Worm (Caenorhabditis elegans) whole organism, L1 larva: ENCODE measurements around the gene F32D8.13.
A peak's percentile ranks its signal among the peaks of the same experiment; 100 is the strongest.

Experiments used
- C04F5.9 ChIP-seq: sonication (generic microtip); optimal IDR thresholded peaks from 2 replicates; lab custom pipeline; 2016; ENCODE audit warnings: missing genetic modification characterization, missing compliant biosample characterization
- F16B12.6 ChIP-seq: fragments of 150-350 bp; optimal IDR thresholded peaks from 2 replicates; lab custom pipeline; 2014; ENCODE audit warnings: missing biosample characterization, missing genetic modification characterization
- aha-1 ChIP-seq: fragments of 150-350 bp; optimal IDR thresholded peaks from 2 replicates; lab custom pipeline; 2014; ENCODE audit warnings: missing biosample characterization, missing genetic modification characterization
- alr-1 ChIP-seq: fragments of 200-800 bp; sonication (Bioruptor generic); optimal IDR thresholded peaks from 2 replicates; lab custom pipeline; 2018; ENCODE audit warnings: borderline replicate concordance, mild to moderate bottlenecking, missing genetic modification characterization, missing compliant biosample characterization
- aly-2 ChIP-seq: fragments of 150-350 bp; optimal IDR thresholded peaks from 2 replicates; lab custom pipeline; 2014; ENCODE audit warnings: missing biosample characterization, missing genetic modification characterization
- ama-1 ChIP-seq: fragments of 150-350 bp; optimal IDR thresholded peaks from 2 replicates; lab custom pipeline; 2014
- ceh-63 ChIP-seq: fragments of 200-800 bp; sonication (Bioruptor generic); optimal IDR thresholded peaks from 2 replicates; lab custom pipeline; 2018; ENCODE audit warnings: mild to moderate bottlenecking, missing genetic modification characterization, missing compliant biosample characterization
- ceh-8 ChIP-seq: fragments of 200-800 bp; sonication (Bioruptor generic); optimal IDR thresholded peaks from 2 replicates; lab custom pipeline; 2018; ENCODE audit warnings: mild to moderate bottlenecking, missing genetic modification characterization, moderate library complexity, missing compliant biosample characterization
- ceh-82 ChIP-seq, 3 experiments: fragments of 150-350 bp in 1 of 3; sonication (generic microtip) in 2 of 3; optimal IDR thresholded peaks; 2 replicates each; lab custom pipeline; 2014 to 2017; ENCODE audit warnings: missing biosample characterization in 3 of 3, missing genetic modification characterization in 3 of 3
- ceh-90 ChIP-seq: sonication (generic microtip); optimal IDR thresholded peaks from 2 replicates; lab custom pipeline; 2016; ENCODE audit warnings: missing genetic modification characterization, missing compliant biosample characterization
- ces-1 ChIP-seq: fragments of 150-350 bp; optimal IDR thresholded peaks from 2 replicates; lab custom pipeline; 2014; ENCODE audit warnings: missing biosample characterization, missing genetic modification reagents, missing genetic modification characterization
- dpl-1 ChIP-seq, 3 experiments: fragments of 150-350 bp in 2 of 3; sonication (generic microtip) in 1 of 3; optimal IDR thresholded peaks; 2 replicates each; lab custom pipeline; 2014 to 2017; ENCODE audit warnings: missing biosample characterization in 3 of 3, missing genetic modification characterization in 3 of 3, missing genetic modification reagents in 3 of 3
- efl-1 ChIP-seq, 4 experiments: fragments of 150-350 bp; optimal IDR thresholded peaks in 3 of 4; peaks in 1 of 4; 1 replicate in 1 of 4; 2 replicates in 3 of 4; lab custom pipeline; 2014; ENCODE audit warnings: missing biosample characterization in 2 of 4, missing genetic modification characterization in 2 of 4, missing genetic modification reagents in 2 of 4
- egl-13 ChIP-seq: sonication (generic microtip); optimal IDR thresholded peaks from 2 replicates; lab custom pipeline; 2016; ENCODE audit warnings: missing genotype, missing genetic modification reagents, missing genetic modification characterization, missing compliant biosample characterization
- egl-27 ChIP-seq, 2 experiments: fragments of 150-350 bp in 1 of 2; sonication (generic microtip); optimal IDR thresholded peaks; 3 replicates each; lab custom pipeline; 2017 to 2018; ENCODE audit warnings: missing biosample characterization in 2 of 2, missing genetic modification characterization in 2 of 2, missing genetic modification reagents in 2 of 2
- elt-2 ChIP-seq: sonication (generic microtip); optimal IDR thresholded peaks from 2 replicates; lab custom pipeline; 2016; ENCODE audit warnings: missing genetic modification characterization, mild to moderate bottlenecking, inconsistent platforms, missing compliant biosample characterization, missing genetic modification reagents
- ets-5 ChIP-seq: fragments of 200-800 bp; sonication (Bioruptor generic); IDR thresholded peaks from 2 replicates; pipeline ENCODE4 v1.3.6; 2022; ENCODE audit warnings: missing genetic modification characterization, missing compliant biosample characterization
- fkh-10 ChIP-seq: sonication (generic microtip); optimal IDR thresholded peaks from 2 replicates; lab custom pipeline; 2017; ENCODE audit warnings: missing biosample characterization, missing genetic modification reagents, missing genetic modification characterization
- fkh-8 ChIP-seq: sonication (generic microtip); optimal IDR thresholded peaks from 2 replicates; lab custom pipeline; 2016; ENCODE audit warnings: mild to moderate bottlenecking, missing genetic modification characterization, missing compliant biosample characterization
- fos-1 ChIP-seq: fragments of 150-350 bp; optimal IDR thresholded peaks from 2 replicates; lab custom pipeline; 2014; ENCODE audit warnings: missing biosample characterization, missing genetic modification characterization
- hlh-4 ChIP-seq: sonication (generic microtip); optimal IDR thresholded peaks from 2 replicates; lab custom pipeline; 2016; ENCODE audit warnings: mild to moderate bottlenecking, missing genetic modification characterization, missing compliant biosample characterization
- hpl-2 ChIP-seq: fragments of 150-350 bp; optimal IDR thresholded peaks from 2 replicates; lab custom pipeline; 2014; ENCODE audit warnings: missing biosample characterization, missing genetic modification reagents, missing genetic modification characterization
- irx-1 ChIP-seq: sonication (generic microtip); optimal IDR thresholded peaks from 2 replicates; lab custom pipeline; 2016; ENCODE audit warnings: missing genetic modification characterization, missing compliant biosample characterization
- isw-1 ChIP-seq: fragments of 200-800 bp; sonication (Bioruptor generic); IDR thresholded peaks from 2 replicates; pipeline ENCODE4 v1.3.6; 2022; ENCODE audit warnings: missing genetic modification characterization, missing compliant biosample characterization
- jun-1 ChIP-seq: fragments of 150-350 bp; optimal IDR thresholded peaks from 2 replicates; lab custom pipeline; 2014; ENCODE audit warnings: missing biosample characterization, missing genetic modification reagents, missing genetic modification characterization
- lin-13 ChIP-seq: fragments of 150-350 bp; optimal IDR thresholded peaks from 2 replicates; lab custom pipeline; 2014; ENCODE audit warnings: missing biosample characterization, missing genetic modification reagents, missing genetic modification characterization
- lin-15B ChIP-seq: fragments of 150-350 bp; sonication (generic microtip); optimal IDR thresholded peaks from 3 replicates; lab custom pipeline; 2014; ENCODE audit warnings: missing biosample characterization, missing genetic modification characterization
- lsy-2 ChIP-seq, 2 experiments: fragments of 150-350 bp; optimal IDR thresholded peaks; 2 replicates each; lab custom pipeline; 2014; ENCODE audit warnings: missing biosample characterization in 2 of 2, missing genetic modification characterization in 2 of 2
- mdl-1 ChIP-seq, 2 experiments: fragments of 150-350 bp; optimal IDR thresholded peaks; 2 replicates each; lab custom pipeline; 2014 to 2017; ENCODE audit warnings: missing biosample characterization in 2 of 2, missing genetic modification characterization in 2 of 2, inconsistent platforms in 1 of 2
- mef-2 ChIP-seq: fragments of 150-350 bp; optimal IDR thresholded peaks from 2 replicates; lab custom pipeline; 2014; ENCODE audit warnings: missing biosample characterization, missing genetic modification characterization
- mep-1 ChIP-seq: fragments of 150-350 bp; optimal IDR thresholded peaks from 2 replicates; lab custom pipeline; 2014; ENCODE audit warnings: missing biosample characterization, missing genetic modification characterization
- nhr-12 ChIP-seq: sonication (generic microtip); optimal IDR thresholded peaks from 2 replicates; lab custom pipeline; 2017; ENCODE audit warnings: missing biosample characterization, missing genetic modification characterization
- nhr-19 ChIP-seq: fragments of 200-800 bp; sonication (Bioruptor generic); conservative IDR thresholded peaks from 2 replicates; pipeline ENCODE4 v1.3.6; 2022; ENCODE audit warnings: missing genetic modification characterization, missing compliant biosample characterization
- nhr-20 ChIP-seq: sonication (generic microtip); optimal IDR thresholded peaks from 2 replicates; lab custom pipeline; 2016; ENCODE audit warnings: mild to moderate bottlenecking, missing genetic modification characterization, missing compliant biosample characterization
- nhr-47 ChIP-seq: sonication (generic microtip); optimal IDR thresholded peaks from 2 replicates; lab custom pipeline; 2016; ENCODE audit warnings: mild to moderate bottlenecking, missing genetic modification characterization, moderate library complexity, missing compliant biosample characterization
- nhr-71 ChIP-seq: sonication (generic microtip); optimal IDR thresholded peaks from 2 replicates; lab custom pipeline; 2016; ENCODE audit warnings: mild to moderate bottlenecking, missing genetic modification characterization, moderate library complexity, missing compliant biosample characterization
- nhr-77 ChIP-seq: fragments of 150-350 bp; optimal IDR thresholded peaks from 2 replicates; lab custom pipeline; 2014; ENCODE audit warnings: missing biosample characterization, missing genetic modification characterization
- nhr-90 ChIP-seq: sonication (generic microtip); optimal IDR thresholded peaks from 2 replicates; lab custom pipeline; 2016; ENCODE audit warnings: mild to moderate bottlenecking, missing genetic modification characterization, missing compliant biosample characterization; ENCODE audit not compliant: poor library complexity
- pqm-1 ChIP-seq: sonication (generic microtip); optimal IDR thresholded peaks from 3 replicates; lab custom pipeline; 2017; ENCODE audit warnings: missing biosample characterization, missing genetic modification characterization
- skn-1 ChIP-seq: fragments of 150-350 bp; optimal IDR thresholded peaks from 2 replicates; lab custom pipeline; 2014; ENCODE audit warnings: missing biosample characterization, missing genetic modification characterization
- snu-23 ChIP-seq: sonication (generic microtip); optimal IDR thresholded peaks from 2 replicates; lab custom pipeline; 2016; ENCODE audit warnings: missing genetic modification characterization, missing compliant biosample characterization
- sox-4 ChIP-seq: sonication (generic microtip); optimal IDR thresholded peaks from 2 replicates; lab custom pipeline; 2016; ENCODE audit warnings: missing genetic modification characterization, missing compliant biosample characterization
- sptf-1 ChIP-seq: fragments of 150-350 bp; optimal IDR thresholded peaks from 2 replicates; lab custom pipeline; 2014; ENCODE audit warnings: missing biosample characterization, missing genetic modification characterization
- unc-130 ChIP-seq: fragments of 150-350 bp; optimal IDR thresholded peaks from 2 replicates; lab custom pipeline; 2017; ENCODE audit warnings: missing biosample characterization, missing genetic modification characterization, inconsistent platforms
- unc-62 ChIP-seq: fragments of 150-350 bp; optimal IDR thresholded peaks from 2 replicates; lab custom pipeline; 2014; ENCODE audit warnings: missing biosample characterization, missing genetic modification reagents, missing genetic modification characterization
- vab-15 ChIP-seq: sonication (generic microtip); optimal IDR thresholded peaks from 2 replicates; lab custom pipeline; 2017; ENCODE audit warnings: missing genotype, mild to moderate bottlenecking, missing genetic modification characterization, missing compliant biosample characterization
- zag-1 ChIP-seq: fragments of 150-350 bp; optimal IDR thresholded peaks from 2 replicates; lab custom pipeline; 2014; ENCODE audit warnings: missing biosample characterization, missing genetic modification characterization
- zip-4 ChIP-seq: fragments of 200-800 bp; sonication (Bioruptor generic); optimal IDR thresholded peaks from 2 replicates; lab custom pipeline; 2018; ENCODE audit warnings: mild to moderate bottlenecking, missing genetic modification characterization, moderate library complexity, missing compliant biosample characterization
- ztf-11 ChIP-seq, 2 experiments: sonication (generic microtip); optimal IDR thresholded peaks; 2 replicates each; lab custom pipeline; 2016 to 2017; ENCODE audit warnings: missing genetic modification characterization in 2 of 2, missing biosample characterization in 1 of 2, missing compliant biosample characterization in 1 of 2

Gene F32D8.13

DNA sequence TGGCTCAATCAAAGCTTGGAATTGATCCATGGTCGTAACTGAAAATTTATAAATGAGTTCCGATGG is 596 bp upstream of the F32D8.13 start, which contains the start of gene sec-61.G:
TSS of gene sec-61.G (minus strand) at position 38 of the 66 bp plus-strand sequence.
- no peak for TF ChIP-seq lin-13 (GFP tag; lab: Kevin White, UChicago)
- TF ChIP-seq skn-1 (tag; lab: Kevin White, UChicago) = no peak
- no peak for TF ChIP-seq ztf-11 (tag; optimal IDR thresholded peaks at IDR 0.05; lab: Kevin White, UChicago)
- no peak for TF ChIP-seq fkh-8
- TF ChIP-seq zag-1 = no peak
- TF ChIP-seq sptf-1 (tag; lab: Kevin White, UChicago) = no peak
- no peak for TF ChIP-seq unc-62 (GFP tag; lab: Kevin White, UChicago)
- TF ChIP-seq ceh-90 (tag; lab: Kevin White, UChicago) = no peak
- TF ChIP-seq ceh-82 (tag; optimal IDR thresholded peaks at IDR 0.05; lab: Kevin White, UChicago) = no peak
- no peak for TF ChIP-seq alr-1 (tag; lab: Kevin White, UChicago)
- TF ChIP-seq nhr-12 (tag; lab: Kevin White, UChicago) = no peak
- TF ChIP-seq zip-4 (GFP tag; lab: Kevin White, UChicago) = no peak
- TF ChIP-seq mef-2 (tag; lab: Kevin White, UChicago) = no peak

DNA sequence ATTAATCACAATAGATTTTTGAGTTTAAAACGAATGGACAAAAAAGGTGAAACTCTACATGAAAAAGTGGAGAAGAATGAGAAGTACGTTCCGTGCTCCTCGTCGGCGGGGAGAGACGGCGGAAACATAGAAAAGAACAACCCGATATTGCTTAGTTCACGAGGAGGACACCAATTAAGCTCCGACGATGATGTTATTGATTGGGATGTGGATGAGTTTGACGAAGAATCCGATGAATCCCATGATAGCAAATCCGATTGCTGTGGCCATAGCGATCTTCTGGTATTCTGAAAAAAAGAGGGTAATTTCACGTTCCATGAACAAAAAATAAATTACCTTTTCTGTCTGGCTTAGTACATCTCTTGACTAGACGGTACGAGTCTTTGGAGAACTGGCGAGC is 363 bp upstream of the F32D8.13 start:
- TF ChIP-seq ces-1 (GFP tag; lab: Kevin White, UChicago) (no peak), F16B12.6 (no peak), efl-1 (optimal IDR thresholded peaks at IDR 0.05; lab: Kevin White, UChicago) (no peak), efl-1 (GFP tag; optimal IDR thresholded peaks at IDR 0.05 in 1 of 2; lab: Kevin White, UChicago) (peak in 1 of 2 experiments; percentile 90)

DNA sequence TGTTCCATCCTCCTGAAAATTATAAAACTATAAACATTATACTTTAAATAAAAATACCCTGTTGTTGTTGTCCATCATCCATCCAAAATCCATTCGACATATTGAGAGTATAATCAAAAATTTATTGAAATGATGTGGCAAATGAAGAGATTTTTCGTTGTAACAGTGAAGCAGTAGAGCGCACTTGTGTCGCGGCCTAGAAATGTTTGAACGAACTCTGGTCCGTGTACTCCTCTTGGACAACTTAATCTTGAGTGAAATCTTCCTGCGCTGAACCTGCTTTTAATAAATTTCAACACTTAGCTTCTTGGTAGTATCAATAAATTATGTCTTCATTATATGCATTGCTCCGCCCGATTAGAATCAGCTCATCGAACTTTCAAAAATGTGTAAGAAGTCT is 1.7 kb downstream of the F32D8.13 start, which contains the start of the genes F32D8.14 and F32D8.5:
TSS of gene F32D8.14 (minus strand) at position 188 of the 400 bp plus-strand sequence.
TSS of gene F32D8.5 (plus strand) at position 200 of the 400 bp plus-strand sequence.
- no peak for TF ChIP-seq ama-1 (lab: Kevin White, UChicago)
- TF ChIP-seq nhr-90 (tag; lab: Kevin White, UChicago) = peak; percentile 88
- TF ChIP-seq lsy-2 (tag; optimal IDR thresholded peaks at IDR 0.05; lab: Kevin White, UChicago) = peak; percentile 87 to 89
- peak; percentile 67 for TF ChIP-seq nhr-77 (tag; lab: Kevin White, UChicago)
- TF ChIP-seq sox-4 (tag; lab: Kevin White, UChicago) = peak; percentile 85
- no peak for TF ChIP-seq ets-5
- TF ChIP-seq unc-62 (GFP tag; lab: Kevin White, UChicago) = no peak
- TF ChIP-seq elt-2 = peak; percentile 53
- peak; percentile 93 for TF ChIP-seq snu-23 (GFP tag; lab: Kevin White, UChicago)
- TF ChIP-seq isw-1 (GFP tag; lab: Robert Waterston, UW) = peak; percentile 61
- peak; percentile 61 for TF ChIP-seq vab-15
- no peak for TF ChIP-seq aha-1
- peak; percentile 4 for TF ChIP-seq aly-2 (tag; lab: Kevin White, UChicago)
- no peak for TF ChIP-seq F16B12.6
- TF ChIP-seq egl-27 (tag; optimal IDR thresholded peaks at IDR 0.05; lab: Kevin White, UChicago) = no peak
- TF ChIP-seq efl-1 (optimal IDR thresholded peaks at IDR 0.05; lab: Kevin White, UChicago) = peak; percentile 83 to 87
- peak; percentile 82 to 98 for TF ChIP-seq efl-1 (GFP tag; optimal IDR thresholded peaks at IDR 0.05 in 1 of 2; lab: Kevin White, UChicago)
- TF ChIP-seq ceh-82 (tag; optimal IDR thresholded peaks at IDR 0.05; lab: Kevin White, UChicago) = peak; percentile 56 to 84 (median 76)
- TF ChIP-seq zag-1 = no peak
- TF ChIP-seq pqm-1 = no peak
- TF ChIP-seq nhr-47 = peak; percentile 89
- TF ChIP-seq ceh-90 (tag; lab: Kevin White, UChicago) = peak; percentile 88
- TF ChIP-seq hpl-2 (GFP tag; lab: Kevin White, UChicago) = no peak
- peak; percentile 84 for TF ChIP-seq fkh-8
- peak; percentile 86 for TF ChIP-seq nhr-19 (GFP tag; lab: Robert Waterston, UW)
- TF ChIP-seq sptf-1 (tag; lab: Kevin White, UChicago) = no peak
- TF ChIP-seq hlh-4 (tag; lab: Kevin White, UChicago) = peak; percentile 9
- TF ChIP-seq nhr-20 (tag; lab: Kevin White, UChicago) = peak; percentile 91
- TF ChIP-seq mep-1 (tag; lab: Kevin White, UChicago) = peak; percentile 89
- peak; percentile 65 for TF ChIP-seq C04F5.9 (tag; lab: Kevin White, UChicago)
- TF ChIP-seq dpl-1 (GFP tag; optimal IDR thresholded peaks at IDR 0.05; lab: Kevin White, UChicago) = peak; percentile 64 to 83 (median 77)
- TF ChIP-seq fos-1 = peak; percentile 42
- TF ChIP-seq ceh-63 = no peak
- TF ChIP-seq lin-13 (GFP tag; lab: Kevin White, UChicago) = peak; percentile 75
- peak; percentile 90 for TF ChIP-seq irx-1 (tag; lab: Kevin White, UChicago)
- peak; percentile 94 for TF ChIP-seq nhr-71 (tag; lab: Kevin White, UChicago)
- peak; percentile 85 for TF ChIP-seq egl-13 (tag; lab: Kevin White, UChicago)
- TF ChIP-seq jun-1 (tag; lab: Kevin White, UChicago) = peak; percentile 56
- TF ChIP-seq unc-130 = peak; percentile 93
- peak; percentile 51 for TF ChIP-seq ceh-8 (GFP tag; lab: Kevin White, UChicago)
- no peak for TF ChIP-seq fkh-10 (GFP tag; lab: Kevin White, UChicago)
- TF ChIP-seq lin-15B (tag; lab: Kevin White, UChicago) = peak; percentile 84
- peak in 1 of 2 experiments; percentile 72 for TF ChIP-seq mdl-1 (tag; optimal IDR thresholded peaks at IDR 0.05; lab: Kevin White, UChicago)
